Worm (Caenorhabditis elegans) whole organism, L1 larva: ENCODE results near the gene C06H2.2.
A peak's percentile ranks its signal among the peaks of the same experiment; 100 is the strongest.

Source experiments
- C16A3.4 ChIP-seq: fragments of 150-350 bp; optimal IDR thresholded peaks from 2 replicates; lab custom pipeline; 2014; ENCODE audit warnings: missing biosample characterization, missing genetic modification characterization
- aha-1 ChIP-seq: fragments of 150-350 bp; optimal IDR thresholded peaks from 2 replicates; lab custom pipeline; 2014; ENCODE audit warnings: missing biosample characterization, missing genetic modification characterization
- alr-1 ChIP-seq: fragments of 200-800 bp; sonication (Bioruptor generic); optimal IDR thresholded peaks from 2 replicates; lab custom pipeline; 2018; ENCODE audit warnings: borderline replicate concordance, mild to moderate bottlenecking, missing genetic modification characterization, missing compliant biosample characterization
- aly-2 ChIP-seq: fragments of 150-350 bp; optimal IDR thresholded peaks from 2 replicates; lab custom pipeline; 2014; ENCODE audit warnings: missing biosample characterization, missing genetic modification characterization
- ama-1 ChIP-seq: fragments of 150-350 bp; optimal IDR thresholded peaks from 2 replicates; lab custom pipeline; 2014
- blmp-1 ChIP-seq: fragments of 150-350 bp; optimal IDR thresholded peaks from 2 replicates; lab custom pipeline; 2014; ENCODE audit warnings: missing biosample characterization, missing genetic modification characterization
- ceh-63 ChIP-seq: fragments of 200-800 bp; sonication (Bioruptor generic); optimal IDR thresholded peaks from 2 replicates; lab custom pipeline; 2018; ENCODE audit warnings: mild to moderate bottlenecking, missing genetic modification characterization, missing compliant biosample characterization
- ceh-90 ChIP-seq: sonication (generic microtip); optimal IDR thresholded peaks from 2 replicates; lab custom pipeline; 2016; ENCODE audit warnings: missing genetic modification characterization, missing compliant biosample characterization
- ces-1 ChIP-seq: fragments of 150-350 bp; optimal IDR thresholded peaks from 2 replicates; lab custom pipeline; 2014; ENCODE audit warnings: missing biosample characterization, missing genetic modification reagents, missing genetic modification characterization
- dpl-1 ChIP-seq, 3 experiments: fragments of 150-350 bp in 2 of 3; sonication (generic microtip) in 1 of 3; optimal IDR thresholded peaks; 2 replicates each; lab custom pipeline; 2014 to 2017; ENCODE audit warnings: missing biosample characterization in 3 of 3, missing genetic modification characterization in 3 of 3, missing genetic modification reagents in 3 of 3
- efl-1 ChIP-seq, 4 experiments: fragments of 150-350 bp; optimal IDR thresholded peaks in 3 of 4; peaks in 1 of 4; 1 replicate in 1 of 4; 2 replicates in 3 of 4; lab custom pipeline; 2014; ENCODE audit warnings: missing biosample characterization in 2 of 4, missing genetic modification characterization in 2 of 4, missing genetic modification reagents in 2 of 4
- egl-13 ChIP-seq: sonication (generic microtip); optimal IDR thresholded peaks from 2 replicates; lab custom pipeline; 2016; ENCODE audit warnings: missing genotype, missing genetic modification reagents, missing genetic modification characterization, missing compliant biosample characterization
- elt-2 ChIP-seq: sonication (generic microtip); optimal IDR thresholded peaks from 2 replicates; lab custom pipeline; 2016; ENCODE audit warnings: missing genetic modification characterization, mild to moderate bottlenecking, inconsistent platforms, missing compliant biosample characterization, missing genetic modification reagents
- elt-3 ChIP-seq, 6 experiments: fragments of 150-350 bp in 1 of 6; sonication (generic microtip); optimal IDR thresholded peaks; 2 replicates each; lab custom pipeline; 2017 to 2018; ENCODE audit warnings: missing biosample characterization in 6 of 6, missing genetic modification characterization in 6 of 6, inconsistent platforms in 1 of 6
- ets-5 ChIP-seq: fragments of 200-800 bp; sonication (Bioruptor generic); IDR thresholded peaks from 2 replicates; pipeline ENCODE4 v1.3.6; 2022; ENCODE audit warnings: missing genetic modification characterization, missing compliant biosample characterization
- fkh-10 ChIP-seq: sonication (generic microtip); optimal IDR thresholded peaks from 2 replicates; lab custom pipeline; 2017; ENCODE audit warnings: missing biosample characterization, missing genetic modification reagents, missing genetic modification characterization
- fkh-4 ChIP-seq: sonication (generic microtip); optimal IDR thresholded peaks from 2 replicates; lab custom pipeline; 2016; ENCODE audit warnings: missing compliant biosample characterization, missing genetic modification characterization, borderline replicate concordance
- hlh-17 ChIP-seq: fragments of 200-800 bp; sonication (Bioruptor generic); optimal IDR thresholded peaks from 2 replicates; lab custom pipeline; 2018; ENCODE audit warnings: missing genetic modification characterization, mild to moderate bottlenecking, missing compliant biosample characterization, moderate library complexity, borderline replicate concordance
- hlh-4 ChIP-seq: sonication (generic microtip); optimal IDR thresholded peaks from 2 replicates; lab custom pipeline; 2016; ENCODE audit warnings: mild to moderate bottlenecking, missing genetic modification characterization, missing compliant biosample characterization
- irx-1 ChIP-seq: sonication (generic microtip); optimal IDR thresholded peaks from 2 replicates; lab custom pipeline; 2016; ENCODE audit warnings: missing genetic modification characterization, missing compliant biosample characterization
- jun-1 ChIP-seq: fragments of 150-350 bp; optimal IDR thresholded peaks from 2 replicates; lab custom pipeline; 2014; ENCODE audit warnings: missing biosample characterization, missing genetic modification reagents, missing genetic modification characterization
- lin-13 ChIP-seq: fragments of 150-350 bp; optimal IDR thresholded peaks from 2 replicates; lab custom pipeline; 2014; ENCODE audit warnings: missing biosample characterization, missing genetic modification reagents, missing genetic modification characterization
- lin-14 ChIP-seq: fragments of 200-800 bp; sonication (Bioruptor generic); optimal IDR thresholded peaks from 2 replicates; lab custom pipeline; 2018; ENCODE audit warnings: mild to moderate bottlenecking, missing genetic modification characterization, moderate library complexity, missing compliant biosample characterization
- lin-15B ChIP-seq: fragments of 150-350 bp; sonication (generic microtip); optimal IDR thresholded peaks from 3 replicates; lab custom pipeline; 2014; ENCODE audit warnings: missing biosample characterization, missing genetic modification characterization
- lin-39 ChIP-seq: fragments of 150-350 bp; optimal IDR thresholded peaks from 2 replicates; lab custom pipeline; 2014; ENCODE audit warnings: missing biosample characterization, missing genetic modification reagents, missing genetic modification characterization
- mdl-1 ChIP-seq, 2 experiments: fragments of 150-350 bp; optimal IDR thresholded peaks; 2 replicates each; lab custom pipeline; 2014 to 2017; ENCODE audit warnings: missing biosample characterization in 2 of 2, missing genetic modification characterization in 2 of 2, inconsistent platforms in 1 of 2
- mep-1 ChIP-seq: fragments of 150-350 bp; optimal IDR thresholded peaks from 2 replicates; lab custom pipeline; 2014; ENCODE audit warnings: missing biosample characterization, missing genetic modification characterization
- nhr-19 ChIP-seq: fragments of 200-800 bp; sonication (Bioruptor generic); conservative IDR thresholded peaks from 2 replicates; pipeline ENCODE4 v1.3.6; 2022; ENCODE audit warnings: missing genetic modification characterization, missing compliant biosample characterization
- nhr-20 ChIP-seq: sonication (generic microtip); optimal IDR thresholded peaks from 2 replicates; lab custom pipeline; 2016; ENCODE audit warnings: mild to moderate bottlenecking, missing genetic modification characterization, missing compliant biosample characterization
- nhr-237 ChIP-seq: fragments of 150-350 bp; optimal IDR thresholded peaks from 2 replicates; lab custom pipeline; 2014; ENCODE audit warnings: missing biosample characterization, missing genetic modification characterization
- nhr-28 ChIP-seq: fragments of 150-350 bp; optimal IDR thresholded peaks from 2 replicates; lab custom pipeline; 2014; ENCODE audit warnings: missing biosample characterization, missing genetic modification characterization
- nhr-47 ChIP-seq: sonication (generic microtip); optimal IDR thresholded peaks from 2 replicates; lab custom pipeline; 2016; ENCODE audit warnings: mild to moderate bottlenecking, missing genetic modification characterization, moderate library complexity, missing compliant biosample characterization
- nhr-71 ChIP-seq: sonication (generic microtip); optimal IDR thresholded peaks from 2 replicates; lab custom pipeline; 2016; ENCODE audit warnings: mild to moderate bottlenecking, missing genetic modification characterization, moderate library complexity, missing compliant biosample characterization
- nhr-90 ChIP-seq: sonication (generic microtip); optimal IDR thresholded peaks from 2 replicates; lab custom pipeline; 2016; ENCODE audit warnings: mild to moderate bottlenecking, missing genetic modification characterization, missing compliant biosample characterization; ENCODE audit not compliant: poor library complexity
- pag-3 ChIP-seq: sonication (generic microtip); optimal IDR thresholded peaks from 2 replicates; lab custom pipeline; 2017; ENCODE audit warnings: missing genetic modification characterization, mild to moderate bottlenecking, missing compliant biosample characterization, antibody characterized with exemption, borderline replicate concordance; ENCODE audit not compliant: insufficient read depth
- pax-3 ChIP-seq: fragments of 200-800 bp; sonication (Bioruptor generic); optimal IDR thresholded peaks from 2 replicates; lab custom pipeline; 2018; ENCODE audit warnings: mild to moderate bottlenecking, missing genetic modification characterization, moderate library complexity, missing compliant biosample characterization
- pqm-1 ChIP-seq: sonication (generic microtip); optimal IDR thresholded peaks from 3 replicates; lab custom pipeline; 2017; ENCODE audit warnings: missing biosample characterization, missing genetic modification characterization
- skn-1 ChIP-seq: fragments of 150-350 bp; optimal IDR thresholded peaks from 2 replicates; lab custom pipeline; 2014; ENCODE audit warnings: missing biosample characterization, missing genetic modification characterization
- sox-4 ChIP-seq: sonication (generic microtip); optimal IDR thresholded peaks from 2 replicates; lab custom pipeline; 2016; ENCODE audit warnings: missing genetic modification characterization, missing compliant biosample characterization
- sptf-1 ChIP-seq: fragments of 150-350 bp; optimal IDR thresholded peaks from 2 replicates; lab custom pipeline; 2014; ENCODE audit warnings: missing biosample characterization, missing genetic modification characterization
- sup-37 ChIP-seq: fragments of 200-800 bp; sonication (Bioruptor generic); optimal IDR thresholded peaks from 2 replicates; lab custom pipeline; 2018; ENCODE audit warnings: mild to moderate bottlenecking, missing genetic modification characterization, missing compliant biosample characterization
- swsn-7 ChIP-seq: sonication (generic microtip); optimal IDR thresholded peaks from 2 replicates; lab custom pipeline; 2016; ENCODE audit warnings: missing genetic modification characterization, missing compliant biosample characterization
- tbx-2 ChIP-seq: sonication (generic microtip); optimal IDR thresholded peaks from 2 replicates; lab custom pipeline; 2016; ENCODE audit warnings: missing genetic modification characterization, missing compliant biosample characterization
- unc-98 ChIP-seq: fragments of 200-800 bp; sonication (Bioruptor generic); IDR thresholded peaks from 2 replicates; pipeline ENCODE4 v1.3.6; 2022; ENCODE audit warnings: missing genetic modification characterization, missing compliant biosample characterization
- vab-15 ChIP-seq: sonication (generic microtip); optimal IDR thresholded peaks from 2 replicates; lab custom pipeline; 2017; ENCODE audit warnings: missing genotype, mild to moderate bottlenecking, missing genetic modification characterization, missing compliant biosample characterization
- xbp-1 ChIP-seq: sonication (generic microtip); optimal IDR thresholded peaks from 2 replicates; lab custom pipeline; 2016; ENCODE audit warnings: missing genetic modification characterization, missing compliant biosample characterization
- zag-1 ChIP-seq: fragments of 150-350 bp; optimal IDR thresholded peaks from 2 replicates; lab custom pipeline; 2014; ENCODE audit warnings: missing biosample characterization, missing genetic modification characterization
- zip-4 ChIP-seq: fragments of 200-800 bp; sonication (Bioruptor generic); optimal IDR thresholded peaks from 2 replicates; lab custom pipeline; 2018; ENCODE audit warnings: mild to moderate bottlenecking, missing genetic modification characterization, moderate library complexity, missing compliant biosample characterization
- ztf-11 ChIP-seq, 2 experiments: sonication (generic microtip); optimal IDR thresholded peaks; 2 replicates each; lab custom pipeline; 2016 to 2017; ENCODE audit warnings: missing genetic modification characterization in 2 of 2, missing biosample characterization in 1 of 2, missing compliant biosample characterization in 1 of 2
- ztf-4 ChIP-seq: fragments of 150-350 bp; optimal IDR thresholded peaks from 2 replicates; lab custom pipeline; 2014; ENCODE audit warnings: missing biosample characterization, missing genetic modification characterization

Gene C06H2.2

ce11 chrV:11078104-11078724, 46.8 kb upstream of the C06H2.2 start, which contains the start of gene act-2 (continued):
- TF ChIP-seq fkh-4 (tag; lab: Kevin White, UChicago): no peak
- no peak for TF ChIP-seq alr-1 (tag; lab: Kevin White, UChicago)
- peak; percentile 75 for TF ChIP-seq elt-2
- peak; percentile 85 for TF ChIP-seq jun-1
- peak; percentile 61 for TF ChIP-seq nhr-19 (GFP tag; lab: Robert Waterston, UW)
- no peak for TF ChIP-seq ceh-90 (tag; lab: Kevin White, UChicago)
- no peak for TF ChIP-seq ama-1 (lab: Kevin White, UChicago)
- TF ChIP-seq pax-3: peak; percentile 7
- no peak for TF ChIP-seq ets-5 (GFP tag; lab: Robert Waterston, UW)
- TF ChIP-seq pag-3 (tag; lab: Kevin White, UChicago): no peak
- no peak for TF ChIP-seq aly-2 (tag; lab: Kevin White, UChicago)
- peak; percentile 33 for TF ChIP-seq nhr-237 (tag; lab: Kevin White, UChicago)
- TF ChIP-seq aha-1 (tag; lab: Kevin White, UChicago): no peak
- TF ChIP-seq efl-1 (optimal IDR thresholded peaks at IDR 0.05; lab: Kevin White, UChicago): peak; percentile 84 to 87
- TF ChIP-seq efl-1 (GFP tag; optimal IDR thresholded peaks at IDR 0.05 in 1 of 2; lab: Kevin White, UChicago): peak; percentile 85 to 98
- no peak for TF ChIP-seq sox-4 (tag; lab: Kevin White, UChicago)
- TF ChIP-seq sup-37 (GFP tag; lab: Kevin White, UChicago): no peak
- TF ChIP-seq lin-14 (GFP tag; lab: Kevin White, UChicago): peak; percentile 94
- peak; percentile 89 to 93 (median 93) for TF ChIP-seq dpl-1 (GFP tag; optimal IDR thresholded peaks at IDR 0.05; lab: Kevin White, UChicago)
- TF ChIP-seq lin-39 (tag; lab: Kevin White, UChicago): no peak
- peak; percentile 65 for TF ChIP-seq lin-15B (tag; lab: Kevin White, UChicago)
- peak; percentile 73 for TF ChIP-seq nhr-47 (tag; lab: Kevin White, UChicago)
- no peak for TF ChIP-seq hlh-17 (GFP tag; lab: Kevin White, UChicago)
- TF ChIP-seq C16A3.4 (tag; lab: Kevin White, UChicago): peak; percentile 66
- TF ChIP-seq nhr-28: no peak
- TF ChIP-seq ztf-4 (tag; lab: Kevin White, UChicago): peak; percentile 31
- peak; percentile 69 for TF ChIP-seq xbp-1 (tag; lab: Kevin White, UChicago)
- TF ChIP-seq tbx-2 (tag; lab: Kevin White, UChicago): peak; percentile 60
- peak; percentile 28 for TF ChIP-seq blmp-1 (tag; lab: Kevin White, UChicago)
- peak in 4 of 6 experiments; percentile 53 to 94 (median 74) for TF ChIP-seq elt-3 (tag; optimal IDR thresholded peaks at IDR 0.05; lab: Kevin White, UChicago)
- TF ChIP-seq irx-1 (tag; lab: Kevin White, UChicago): no peak
- TF ChIP-seq pqm-1 (tag; lab: Kevin White, UChicago): no peak
- TF ChIP-seq nhr-90 (tag; lab: Kevin White, UChicago): peak; percentile 62
- no peak for TF ChIP-seq ceh-63
- TF ChIP-seq unc-98 (GFP tag; lab: Robert Waterston, UW): no peak
- TF ChIP-seq nhr-20 (tag; lab: Kevin White, UChicago): peak; percentile 86
- peak; percentile 77 for TF ChIP-seq lin-13 (GFP tag; lab: Kevin White, UChicago)
- TF ChIP-seq sptf-1 (tag; lab: Kevin White, UChicago): no peak
- TF ChIP-seq zag-1 (tag; lab: Kevin White, UChicago): no peak
- TF ChIP-seq zip-4 (GFP tag; lab: Kevin White, UChicago): no peak
- TF ChIP-seq skn-1: peak; percentile 63
- TF ChIP-seq vab-15 (tag; lab: Kevin White, UChicago): no peak
- TF ChIP-seq swsn-7 (tag; lab: Kevin White, UChicago): peak; percentile 75
- TF ChIP-seq hlh-4 (tag; lab: Kevin White, UChicago): no peak
- TF ChIP-seq mep-1 (tag; lab: Kevin White, UChicago): peak; percentile 75
- no peak for TF ChIP-seq ces-1 (GFP tag; lab: Kevin White, UChicago)
- TF ChIP-seq ztf-11 (tag; optimal IDR thresholded peaks at IDR 0.05; lab: Kevin White, UChicago): no peak
- TF ChIP-seq fkh-10 (GFP tag; lab: Kevin White, UChicago): peak; percentile 47
- peak; percentile 85 for TF ChIP-seq nhr-71 (tag; lab: Kevin White, UChicago)
- no peak for TF ChIP-seq egl-13
- TF ChIP-seq mdl-1 (tag; optimal IDR thresholded peaks at IDR 0.05; lab: Kevin White, UChicago): peak in 1 of 2 experiments; percentile 64
